In the genomic region with DNA sequence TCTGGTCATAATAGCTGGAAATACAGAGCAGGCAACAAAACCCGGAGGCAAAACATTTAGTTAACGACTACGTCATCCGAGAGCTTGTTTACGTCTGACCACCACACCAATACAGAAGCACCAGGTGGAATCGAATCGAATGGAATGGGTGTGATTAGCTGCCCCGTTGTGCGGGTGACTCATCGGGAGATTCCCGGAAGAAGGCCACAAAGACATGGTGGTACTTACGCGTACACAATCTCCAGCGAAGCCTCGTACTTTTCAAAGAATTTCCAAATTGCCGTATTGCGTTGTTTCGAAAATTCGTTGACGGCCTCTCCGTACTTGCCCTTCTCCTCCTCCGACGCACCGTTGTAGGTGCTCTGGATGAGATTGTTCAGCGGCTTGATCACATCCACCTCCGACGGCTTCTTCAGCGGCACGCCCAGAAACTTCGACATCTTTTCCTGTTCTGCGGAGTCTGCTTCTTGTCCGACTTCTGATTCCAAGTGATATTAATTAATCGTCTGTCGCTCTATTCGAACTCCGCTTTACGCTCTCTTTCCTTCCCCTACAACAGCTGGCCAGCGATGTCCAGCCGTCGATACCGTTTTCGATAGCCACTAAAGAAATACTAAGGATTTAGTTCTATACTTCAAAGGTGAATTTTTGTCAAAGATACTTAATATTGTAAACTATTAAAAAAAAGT, we compare ENCODE assay signal across 1 fruit fly cellular context.
TF ChIP-seq lines count a peak whose summit lies in the region.

A gene (minus strand): TSS at position 571 of the 689 bp plus-strand sequence.

TF ChIP-seq in whole organism, embryonic, 481 proteins besides CTCF, POLR2A, EP300 and RAD21 (continued from another document):
- TF ChIP-seq crc (GFP tag; optimal IDR thresholded peaks at IDR 0.05; lab: Kevin White, UChicago) = no peak
- TF ChIP-seq Fer2 (tag; optimal IDR thresholded peaks at IDR 0.05; lab: Kevin White, UChicago) = no peak
- TF ChIP-seq ato (GFP tag; IDR thresholded peaks at IDR 0.05; lab: Robert Waterston, UW; ENCODE audit: partially characterized antibody) = no peak
- no peak for TF ChIP-seq repo (GFP tag; optimal IDR thresholded peaks at IDR 0.05; lab: Kevin White, UChicago)
- TF ChIP-seq schlank (tag; optimal IDR thresholded peaks at IDR 0.05; lab: Kevin White, UChicago) = no peak
- TF ChIP-seq crol (GFP tag; IDR thresholded peaks at IDR 0.05; lab: Robert Waterston, UW) = peak; percentile 78
- TF ChIP-seq CG5953 (GFP tag; IDR thresholded peaks at IDR 0.05; lab: Robert Waterston, UW) = peak; percentile 31; the same call in 1 of the 2 replicates
- no peak for TF ChIP-seq corto (GFP tag; optimal IDR thresholded peaks at IDR 0.05; lab: Kevin White, UChicago)
- no peak for TF ChIP-seq ara (GFP tag; IDR thresholded peaks at IDR 0.05; lab: Robert Waterston, UW)
- TF ChIP-seq CG7271 (tag; optimal IDR thresholded peaks at IDR 0.05; lab: Kevin White, UChicago) = no peak
- TF ChIP-seq sna (GFP tag; IDR thresholded peaks at IDR 0.05; lab: Robert Waterston, UW; ENCODE audit: partially characterized antibody) = 0 out of 2 replicates have a peak, but pooled peaks have one; percentile 27
- 0 out of 2 replicates have a peak, but pooled peaks have one; percentile 15 for TF ChIP-seq Atf6 (GFP tag; IDR thresholded peaks at IDR 0.05; lab: Robert Waterston, UW)
- 0 out of 3 replicates have a peak, but pooled peaks have one; percentile 28 for TF ChIP-seq CG34422 (GFP tag; IDR thresholded peaks at IDR 0.05; lab: Robert Waterston, UW)
- TF ChIP-seq CG14860 (GFP tag; IDR thresholded peaks at IDR 0.05; lab: Robert Waterston, UW; ENCODE audit: partially characterized antibody) = no peak
- TF ChIP-seq sug (tag; optimal IDR thresholded peaks at IDR 0.05; lab: Kevin White, UChicago) = peak; percentile 10
- TF ChIP-seq CG11504 (tag; optimal IDR thresholded peaks at IDR 0.05; lab: Kevin White, UChicago) = no peak
- no peak for TF ChIP-seq ERR (GFP tag; optimal IDR thresholded peaks at IDR 0.05; lab: Kevin White, UChicago)
- peak; percentile 2 for TF ChIP-seq lilli (GFP tag; optimal IDR thresholded peaks at IDR 0.05; lab: Kevin White, UChicago)
- TF ChIP-seq fd3F (GFP tag; optimal IDR thresholded peaks at IDR 0.05; lab: Kevin White, UChicago) = no peak
- no peak for TF ChIP-seq sc (optimal IDR thresholded peaks at IDR 0.05; lab: Kevin White, UChicago)
- TF ChIP-seq sc (GFP tag; optimal IDR thresholded peaks at IDR 0.05; lab: Kevin White, UChicago) = no peak
- no peak for TF ChIP-seq bsh (GFP tag; optimal IDR thresholded peaks at IDR 0.05; lab: Kevin White, UChicago)
- peak in 1 of 2 experiments; percentile 48 for TF ChIP-seq Trl (optimal IDR thresholded peaks at IDR 0.05; lab: Kevin White, UChicago)
- no peak for TF ChIP-seq Trl (GFP tag; optimal IDR thresholded peaks at IDR 0.05; lab: Kevin White, UChicago)
- TF ChIP-seq chn (GFP tag; optimal IDR thresholded peaks at IDR 0.05; lab: Kevin White, UChicago) = no peak
- no peak for TF ChIP-seq CG2889 (GFP tag; IDR thresholded peaks at IDR 0.05; lab: Robert Waterston, UW)
- TF ChIP-seq Dbx (GFP tag; IDR thresholded peaks at IDR 0.05; lab: Robert Waterston, UW) = no peak
- 0 out of 2 replicates have a peak, but pooled peaks have one; percentile 20 for TF ChIP-seq stc (GFP tag; IDR thresholded peaks at IDR 0.05; lab: Robert Waterston, UW)
- TF ChIP-seq nerfin-2 (GFP tag; IDR thresholded peaks at IDR 0.05; lab: Robert Waterston, UW; ENCODE audit: partially characterized antibody) = no peak
- no peak for TF ChIP-seq CG33557 (GFP tag; optimal IDR thresholded peaks at IDR 0.05; lab: Kevin White, UChicago)
- no peak for TF ChIP-seq gcm2 (GFP tag; optimal IDR thresholded peaks at IDR 0.05; lab: Kevin White, UChicago)
- no peak for TF ChIP-seq Hmx (GFP tag; optimal IDR thresholded peaks at IDR 0.05; lab: Kevin White, UChicago)
- TF ChIP-seq CG13775 (GFP tag; optimal IDR thresholded peaks at IDR 0.05; lab: Kevin White, UChicago) = no peak
- no peak for TF ChIP-seq CG9437 (GFP tag; optimal IDR thresholded peaks at IDR 0.05; lab: Kevin White, UChicago)
- TF ChIP-seq CG18764 (GFP tag; optimal IDR thresholded peaks at IDR 0.05; lab: Kevin White, UChicago) = no peak
- TF ChIP-seq cato (GFP tag; optimal IDR thresholded peaks at IDR 0.05; lab: Kevin White, UChicago; ENCODE audit: borderline replicate concordance) = no peak
- TF ChIP-seq CG12744 (GFP tag; optimal IDR thresholded peaks at IDR 0.05; lab: Kevin White, UChicago) = no peak
- TF ChIP-seq CG3065 (GFP tag; optimal IDR thresholded peaks at IDR 0.05; lab: Kevin White, UChicago) = no peak
- no peak for TF ChIP-seq CG14050 (GFP tag; IDR thresholded peaks at IDR 0.05; lab: Robert Waterston, UW)
- no peak for TF ChIP-seq CG15073 (GFP tag; optimal IDR thresholded peaks at IDR 0.05; lab: Kevin White, UChicago)
- TF ChIP-seq cg (GFP tag; optimal IDR thresholded peaks at IDR 0.05; lab: Kevin White, UChicago) = peak; percentile 47
- no peak for TF ChIP-seq fru (optimal IDR thresholded peaks at IDR 0.05; lab: Kevin White, UChicago)
- no peak for TF ChIP-seq E2f1 (GFP tag; IDR thresholded peaks at IDR 0.05; lab: Robert Waterston, UW)
- TF ChIP-seq CG14710 (tag; optimal IDR thresholded peaks at IDR 0.05; lab: Kevin White, UChicago) = no peak
- no peak for TF ChIP-seq CG4707 (GFP tag; optimal IDR thresholded peaks at IDR 0.05; lab: Kevin White, UChicago)
- TF ChIP-seq Dp (GFP tag; optimal IDR thresholded peaks at IDR 0.05; lab: Kevin White, UChicago) = no peak
- TF ChIP-seq CG11456 (GFP tag; IDR thresholded peaks at IDR 0.05; lab: Robert Waterston, UW) = no peak
- 0 out of 3 replicates have a peak, but pooled peaks have one; percentile 51 for TF ChIP-seq ci (GFP tag; IDR thresholded peaks at IDR 0.05; lab: Robert Waterston, UW)
- no peak for TF ChIP-seq CG6683 (GFP tag; optimal IDR thresholded peaks at IDR 0.05; lab: Kevin White, UChicago)
- peak; percentile 26 for TF ChIP-seq CG12391 (tag; optimal IDR thresholded peaks at IDR 0.05; lab: Kevin White, UChicago)
- no peak for TF ChIP-seq CG17385 (GFP tag; optimal IDR thresholded peaks at IDR 0.05; lab: Kevin White, UChicago)
- no peak for TF ChIP-seq oc (tag; optimal IDR thresholded peaks at IDR 0.05; lab: Kevin White, UChicago)
- TF ChIP-seq Med (GFP tag; lab: Kevin White, UChicago) = peak; percentile 53
- no peak for TF ChIP-seq CG17328 (GFP tag; IDR thresholded peaks at IDR 0.05; lab: Robert Waterston, UW)
- no peak for TF ChIP-seq dan (GFP tag; IDR thresholded peaks at IDR 0.05; lab: Robert Waterston, UW)
- no peak for TF ChIP-seq cad (GFP tag; optimal IDR thresholded peaks at IDR 0.05; lab: Kevin White, UChicago)
- TF ChIP-seq pros (GFP tag; optimal IDR thresholded peaks at IDR 0.05; lab: Kevin White, UChicago) = no peak
- TF ChIP-seq CG17829 (tag; optimal IDR thresholded peaks at IDR 0.05; lab: Kevin White, UChicago) = no peak
